Worm (Caenorhabditis elegans) whole organism, late embryonic: Measurements from ENCODE around the gene algn-9.

ENCODE experiments used
- che-1 ChIP-seq: sonication (generic microtip); optimal IDR thresholded peaks from 2 replicates; lab custom pipeline; 2016; ENCODE audit warnings: mild to moderate bottlenecking, missing genetic modification characterization, missing compliant biosample characterization
- gmeb-2 ChIP-seq: sonication (generic microtip); optimal IDR thresholded peaks from 2 replicates; lab custom pipeline; 2016; ENCODE audit warnings: missing genetic modification characterization, inconsistent platforms, missing compliant biosample characterization
- nfya-1 ChIP-seq: sonication (generic microtip); optimal IDR thresholded peaks from 2 replicates; lab custom pipeline; 2017; ENCODE audit warnings: missing genetic modification characterization, mild to moderate bottlenecking, missing compliant biosample characterization, antibody characterized with exemption, moderate library complexity
- nhr-11 ChIP-seq: fragments of 150-350 bp; optimal IDR thresholded peaks from 2 replicates; lab custom pipeline; 2014; ENCODE audit warnings: missing biosample characterization, missing genetic modification characterization
- pha-2 ChIP-seq: sonication (generic microtip); optimal IDR thresholded peaks from 2 replicates; lab custom pipeline; 2017; ENCODE audit warnings: mild to moderate bottlenecking, missing genetic modification characterization, missing compliant biosample characterization
- sdc-2 ChIP-seq: sonication (generic microtip); optimal IDR thresholded peaks from 2 replicates; lab custom pipeline; 2016; ENCODE audit warnings: missing genotype, missing genetic modification characterization, missing compliant biosample characterization
- sox-4 ChIP-seq: sonication (generic microtip); optimal IDR thresholded peaks from 2 replicates; lab custom pipeline; 2017; ENCODE audit warnings: mild to moderate bottlenecking, missing genetic modification characterization, inconsistent platforms, missing compliant biosample characterization
- tbx-2 ChIP-seq: sonication (generic microtip); optimal IDR thresholded peaks from 2 replicates; lab custom pipeline; 2016; ENCODE audit warnings: missing genetic modification characterization, missing compliant biosample characterization

DNA sequence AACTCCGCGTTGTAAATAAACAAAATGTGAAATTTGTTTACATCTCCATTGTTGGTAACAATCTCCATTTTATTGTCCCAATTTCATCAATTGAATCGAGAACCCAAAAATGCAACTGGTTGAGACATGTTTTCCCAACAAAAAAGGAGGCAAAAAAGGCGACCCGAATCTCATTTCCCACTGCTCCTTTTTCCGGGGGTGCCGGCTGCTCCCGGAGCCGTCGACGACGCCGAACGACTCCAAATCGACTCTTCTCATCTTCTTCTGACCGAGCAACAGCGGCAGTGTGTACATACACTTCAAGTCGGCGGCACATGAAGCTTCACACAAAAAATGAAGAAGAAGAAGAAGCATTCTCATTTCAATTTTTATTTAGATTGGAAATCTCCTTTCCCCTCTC lies 17.7 kb upstream of the algn-9 start:
- TF ChIP-seq nhr-11 (tag; lab: Kevin White, UChicago), result no peak
- no peak for TF ChIP-seq pha-2 (tag; lab: Kevin White, UChicago)
- no peak for TF ChIP-seq gmeb-2 (tag; lab: Kevin White, UChicago)
- no peak for TF ChIP-seq sox-4 (tag; lab: Kevin White, UChicago)
- TF ChIP-seq sdc-2 (tag; lab: Kevin White, UChicago), result no peak
- TF ChIP-seq tbx-2 (tag; lab: Kevin White, UChicago), result no peak
- TF ChIP-seq che-1 (tag; lab: Kevin White, UChicago), result no peak
- TF ChIP-seq nfya-1, result no peak
